Fruit fly (Drosophila melanogaster): ENCODE results near the gene Thor.

Gene Thor

dm6 chr2L:3472242-3472641 is 6.0 kb upstream of the Thor start, which contains the start of gene Pgant4 (continued):
- TF ChIP-seq Meics (GFP tag; optimal IDR thresholded peaks at IDR 0.05) (peak; percentile 61), ranshi (GFP tag; IDR thresholded peaks at IDR 0.05) (peak; percentile 42; the same call in 1 of the 2 replicates), CG12071 (GFP tag; optimal IDR thresholded peaks at IDR 0.05) (peak; percentile 27), fd96Cb (tag; optimal IDR thresholded peaks at IDR 0.05) (no peak), MTF-1 (GFP tag; optimal IDR thresholded peaks at IDR 0.05; ENCODE audit: borderline replicate concordance) (peak; percentile 25), lov (optimal IDR thresholded peaks at IDR 0.05) (no peak), lov (GFP tag; IDR thresholded peaks at IDR 0.05) (no peak), az2 (GFP tag; optimal IDR thresholded peaks at IDR 0.05) (peak; percentile 71), B-H1 (GFP tag; IDR thresholded peaks at IDR 0.05) (peak; percentile 41; the same call in 1 of the 3 replicates), Aef1 (GFP tag; IDR thresholded peaks at IDR 0.05) (peak; percentile 60; the same call in 2 of the 3 replicates), scrt (GFP tag; optimal IDR thresholded peaks at IDR 0.05) (no peak), CG9609 (GFP tag; optimal IDR thresholded peaks at IDR 0.05) (peak; percentile 24), peb (GFP tag; IDR thresholded peaks at IDR 0.05) (peak; percentile 6; the same call in 1 of the 2 replicates), Spps (tag; optimal IDR thresholded peaks at IDR 0.05) (no peak), CG15011 (GFP tag; optimal IDR thresholded peaks at IDR 0.05) (no peak), Doc2 (GFP tag; IDR thresholded peaks at IDR 0.05) (no peak), CG4820 (GFP tag; optimal IDR thresholded peaks at IDR 0.05) (peak; percentile 51), Gug (GFP tag; IDR thresholded peaks at IDR 0.05) (peak; percentile 58; the same call in 2 of the 4 replicates), hbn (GFP tag; IDR thresholded peaks at IDR 0.05; ENCODE audit: partially characterized antibody) (no peak), phol (tag; optimal IDR thresholded peaks at IDR 0.05) (peak; percentile 43), slp2 (GFP tag; optimal IDR thresholded peaks at IDR 0.05) (peak; percentile 46), NC2β (GFP tag; optimal IDR thresholded peaks at IDR 0.05) (peak; percentile 9), H2.0 (GFP tag; IDR thresholded peaks at IDR 0.05) (peak; percentile 36), Hr3 (GFP tag; optimal IDR thresholded peaks at IDR 0.05) (peak; percentile 57), tup (GFP tag; optimal IDR thresholded peaks at IDR 0.05) (peak; percentile 10), dmrt11E (tag; optimal IDR thresholded peaks at IDR 0.05) (peak; percentile 22), CG18619 (GFP tag; optimal IDR thresholded peaks at IDR 0.05) (peak; percentile 28), Elba2 (GFP tag; optimal IDR thresholded peaks at IDR 0.05) (peak; percentile 55), CG4854 (GFP tag; optimal IDR thresholded peaks at IDR 0.05) (peak; percentile 26), Oli (tag; optimal IDR thresholded peaks at IDR 0.05) (peak; percentile 30), Camta (GFP tag; optimal IDR thresholded peaks at IDR 0.05) (peak; percentile 35), CG10543 (GFP tag; optimal IDR thresholded peaks at IDR 0.05) (peak; percentile 25), Lhr (GFP tag; optimal IDR thresholded peaks at IDR 0.05) (peak; percentile 68), unc-4 (GFP tag; IDR thresholded peaks at IDR 0.05; ENCODE audit: partially characterized antibody) (no peak), NfI (GFP tag; optimal IDR thresholded peaks at IDR 0.05) (peak; percentile 75), Atf-2 (GFP tag; optimal IDR thresholded peaks at IDR 0.05) (no peak), sob (GFP tag; IDR thresholded peaks at IDR 0.05) (peak; percentile 78), wdn (GFP tag; IDR thresholded peaks at IDR 0.05) (0 out of 2 replicates have a peak, but pooled peaks have one; percentile 34), repo (GFP tag; optimal IDR thresholded peaks at IDR 0.05) (peak; percentile 8), Stat92E (GFP tag; optimal IDR thresholded peaks at IDR 0.05) (no peak), Xrp1 (GFP tag; IDR thresholded peaks at IDR 0.05) (peak; percentile 41), Hmr (GFP tag; optimal IDR thresholded peaks at IDR 0.05) (peak; percentile 44), CG11093 (GFP tag; IDR thresholded peaks at IDR 0.05) (peak; percentile 48; the same call in 1 of the 3 replicates), bsh (GFP tag; optimal IDR thresholded peaks at IDR 0.05) (peak in 1 of 2 experiments; percentile 40), sqz (GFP tag; optimal IDR thresholded peaks at IDR 0.05) (no peak), zen (tag; optimal IDR thresholded peaks at IDR 0.05) (peak; percentile 52), salm (tag; optimal IDR thresholded peaks at IDR 0.05) (no peak), CG14441 (GFP tag; IDR thresholded peaks at IDR 0.05) (peak; percentile 71), row (GFP tag; IDR thresholded peaks at IDR 0.05) (0 out of 3 replicates have a peak, but pooled peaks have one; percentile 25), CG9727 (GFP tag; optimal IDR thresholded peaks at IDR 0.05) (peak; percentile 31)
